Fruit fly (Drosophila melanogaster) whole organism, wandering third instar larva: Measurements from ENCODE around the gene CG15820.

ENCODE experiments used
- Abd-B ChIP-seq: fragments of >200 bp; optimal IDR thresholded peaks from 2 replicates; lab custom pipeline; 2017; ENCODE audit warnings: missing biosample characterization, missing genetic modification characterization
- CG32264 ChIP-seq: fragments of 200-800 bp; sonication (Bioruptor generic); optimal IDR thresholded peaks from 2 replicates; lab custom pipeline; 2016; ENCODE audit warnings: missing biosample characterization, missing genetic modification characterization
- CG9705 ChIP-seq: fragments of 200-800 bp; sonication (Bioruptor generic); optimal IDR thresholded peaks from 2 replicates; lab custom pipeline; 2018; ENCODE audit warnings: missing biosample characterization, mild to moderate bottlenecking, missing genetic modification characterization
- CrebA ChIP-seq: fragments of 200-800 bp; sonication (Bioruptor generic); optimal IDR thresholded peaks from 2 replicates; lab custom pipeline; 2016; ENCODE audit warnings: missing biosample characterization, mild to moderate bottlenecking, missing genetic modification characterization, borderline replicate concordance
- Dfd ChIP-seq: fragments of >200 bp; optimal IDR thresholded peaks from 2 replicates; lab custom pipeline; 2017; ENCODE audit warnings: missing biosample characterization, missing genetic modification characterization
- Dif ChIP-seq: fragments of 200-275, 200-300 bp; sonication (Bioruptor generic); optimal IDR thresholded peaks from 2 replicates; lab custom pipeline; 2018; ENCODE audit warnings: missing biosample characterization, missing genetic modification characterization; ENCODE audit not compliant: partially characterized antibody
- GATAd ChIP-seq: sonication (Bioruptor generic); optimal IDR thresholded peaks from 2 replicates; lab custom pipeline; 2016; ENCODE audit warnings: missing biosample characterization, missing genetic modification characterization
- HLH106 ChIP-seq: fragments of 200-800 bp; optimal IDR thresholded peaks from 3 replicates; lab custom pipeline; 2019; ENCODE audit warnings: missing biosample characterization, mild to moderate bottlenecking, missing genetic modification characterization, moderate library complexity
- Hnf4 ChIP-seq: fragments of 200-800 bp; sonication (Bioruptor generic); optimal IDR thresholded peaks from 2 replicates; lab custom pipeline; 2016; ENCODE audit warnings: missing biosample characterization, mild to moderate bottlenecking, missing genetic modification characterization
- Hr78 ChIP-seq: fragments of >200 bp; optimal IDR thresholded peaks from 2 replicates; lab custom pipeline; 2017; ENCODE audit warnings: missing biosample characterization, missing genetic modification characterization
- Hr83 ChIP-seq: fragments of 200-300 bp; sonication (Bioruptor generic); optimal IDR thresholded peaks from 2 replicates; lab custom pipeline; 2016; ENCODE audit warnings: missing biosample characterization, mild to moderate bottlenecking, missing genetic modification characterization, moderate library complexity; ENCODE audit not compliant: poor library complexity, severe bottlenecking
- Jra ChIP-seq: sonication (Bioruptor generic); optimal IDR thresholded peaks from 2 replicates; lab custom pipeline; 2016; ENCODE audit warnings: missing biosample characterization, missing genetic modification characterization
- Mio ChIP-seq: sonication (Bioruptor generic); optimal IDR thresholded peaks from 2 replicates; lab custom pipeline; 2016; ENCODE audit warnings: missing biosample characterization, missing genetic modification characterization
- Myc ChIP-seq: fragments of >200 bp; optimal IDR thresholded peaks from 2 replicates; lab custom pipeline; 2017
- N ChIP-seq: fragments of >200 bp; optimal IDR thresholded peaks from 2 replicates; lab custom pipeline; 2018; ENCODE audit warnings: missing biosample characterization, missing external identifiers, missing genetic modification characterization
- OdsH ChIP-seq: fragments of 200-800 bp; sonication (Bioruptor generic); optimal IDR thresholded peaks from 2 replicates; lab custom pipeline; 2016; ENCODE audit warnings: missing biosample characterization, mild to moderate bottlenecking, missing genetic modification characterization
- Rel ChIP-seq, 2 experiments: fragments of 200-800 bp; sonication (Bioruptor generic) in 1 of 2; optimal IDR thresholded peaks; 2 replicates in 1 of 2; 3 replicates in 1 of 2; lab custom pipeline; 2016 to 2019; ENCODE audit warnings: mild to moderate bottlenecking in 2 of 2, missing biosample characterization in 2 of 2, missing genetic modification characterization in 2 of 2, moderate library complexity in 1 of 2
- Sp1 ChIP-seq: fragments of 200-800 bp; sonication (Bioruptor generic); optimal IDR thresholded peaks from 3 replicates; lab custom pipeline; 2019; ENCODE audit warnings: missing biosample characterization, mild to moderate bottlenecking, missing genetic modification characterization, moderate library complexity
- Vsx2 ChIP-seq: fragments of 200-300, 225-300 bp; sonication (Bioruptor generic); optimal IDR thresholded peaks from 2 replicates; lab custom pipeline; 2018; ENCODE audit warnings: missing biosample characterization, missing genetic modification characterization; ENCODE audit not compliant: partially characterized antibody
- br ChIP-seq: fragments of 200-800 bp; sonication (Bioruptor generic); optimal IDR thresholded peaks from 2 replicates; lab custom pipeline; 2016; ENCODE audit warnings: missing biosample characterization, missing genetic modification characterization
- brk ChIP-seq: fragments of 200-800 bp; sonication (Bioruptor generic); optimal IDR thresholded peaks from 2 replicates; lab custom pipeline; 2016; ENCODE audit warnings: missing biosample characterization, mild to moderate bottlenecking, missing genetic modification characterization
- dl ChIP-seq, 2 experiments: fragments of 175-275, 200-275 bp in 1 of 2; fragments of 200-275 bp in 1 of 2; sonication (Bioruptor generic); optimal IDR thresholded peaks; lab custom pipeline; 2018; ENCODE audit warnings: mild to moderate bottlenecking in 2 of 2, missing biosample characterization in 2 of 2, missing genetic modification characterization in 2 of 2, moderate library complexity in 2 of 2; ENCODE audit not compliant: partially characterized antibody in 2 of 2, insufficient read depth in 1 of 2
- dmrt93B ChIP-seq: fragments of 200-800 bp; sonication (Bioruptor generic); optimal IDR thresholded peaks from 2 replicates; lab custom pipeline; 2018; ENCODE audit warnings: missing biosample characterization, mild to moderate bottlenecking, missing genetic modification characterization
- dsf ChIP-seq: sonication (Bioruptor generic); optimal IDR thresholded peaks from 2 replicates; lab custom pipeline; 2016; ENCODE audit warnings: missing biosample characterization, missing genetic modification characterization, borderline replicate concordance
- ey ChIP-seq: fragments of 200-800 bp; sonication (Bioruptor generic); optimal IDR thresholded peaks from 2 replicates; lab custom pipeline; 2016; ENCODE audit warnings: missing biosample characterization, missing genetic modification characterization
- foxo ChIP-seq, 2 experiments: fragments of 200-800 bp; sonication (Bioruptor generic); optimal IDR thresholded peaks; 2 replicates in 1 of 2; 3 replicates in 1 of 2; lab custom pipeline; 2016 to 2017; ENCODE audit warnings: missing biosample characterization in 2 of 2, missing genetic modification characterization in 2 of 2
- fru ChIP-seq: fragments of 200-800 bp; sonication (Bioruptor generic); optimal IDR thresholded peaks from 3 replicates; lab custom pipeline; 2016; ENCODE audit warnings: missing biosample characterization, mild to moderate bottlenecking, missing genetic modification characterization
- h ChIP-seq: fragments of 200-800 bp; sonication (Bioruptor generic); optimal IDR thresholded peaks from 3 replicates; lab custom pipeline; 2016; ENCODE audit warnings: missing biosample characterization, mild to moderate bottlenecking, missing genetic modification characterization
- jim ChIP-seq: fragments of 175-275, 200-325 bp; sonication (Bioruptor generic); optimal IDR thresholded peaks from 2 replicates; lab custom pipeline; 2016; ENCODE audit warnings: missing biosample characterization, mild to moderate bottlenecking, missing genetic modification characterization
- lola ChIP-seq: fragments of >200 bp; optimal IDR thresholded peaks from 2 replicates; lab custom pipeline; 2017; ENCODE audit warnings: missing biosample characterization, missing genetic modification characterization
- pan ChIP-seq: fragments of >200 bp; optimal IDR thresholded peaks from 2 replicates; lab custom pipeline; 2017
- psq ChIP-seq: fragments of 200-800 bp; sonication (Bioruptor generic); optimal IDR thresholded peaks from 3 replicates; lab custom pipeline; 2017; ENCODE audit warnings: missing biosample characterization, mild to moderate bottlenecking, missing genetic modification characterization, moderate library complexity
- rgr ChIP-seq: fragments of 200-800 bp; sonication (Bioruptor generic); optimal IDR thresholded peaks from 3 replicates; lab custom pipeline; 2016; ENCODE audit warnings: missing biosample characterization, mild to moderate bottlenecking, missing genetic modification characterization
- sage ChIP-seq: fragments of 200-800 bp; sonication (Bioruptor generic); optimal IDR thresholded peaks from 2 replicates; lab custom pipeline; 2016; ENCODE audit warnings: missing biosample characterization, mild to moderate bottlenecking, missing genetic modification characterization
- sv ChIP-seq: fragments of 200-800 bp; sonication (Bioruptor generic); optimal IDR thresholded peaks from 3 replicates; lab custom pipeline; 2016; ENCODE audit warnings: missing biosample characterization, missing genetic modification characterization
- tai ChIP-seq: sonication (Bioruptor generic); optimal IDR thresholded peaks from 2 replicates; lab custom pipeline; 2016; ENCODE audit warnings: missing biosample characterization, missing genetic modification characterization
- usp ChIP-seq: fragments of >200 bp; optimal IDR thresholded peaks from 2 replicates; lab custom pipeline; 2017; ENCODE audit warnings: missing biosample characterization, missing genetic modification characterization
- woc ChIP-seq: sonication (Bioruptor generic); optimal IDR thresholded peaks from 2 replicates; lab custom pipeline; 2016; ENCODE audit warnings: missing biosample characterization, mild to moderate bottlenecking, missing genetic modification characterization

CG15820 gene

dm6 chr3L:2164031-2164537 is 10.0 kb downstream of the CG15820 start:
- TF ChIP-seq Hr78 (GFP tag; lab: Kevin White, UChicago) (no peak), CG32264 (GFP tag; lab: Kevin White, UChicago) (peak; percentile 89), sage (GFP tag; lab: Kevin White, UChicago) (peak; percentile 83), CrebA (GFP tag; lab: Kevin White, UChicago) (peak; percentile 59), Sp1 (GFP tag; lab: Kevin White, UChicago) (peak; percentile 81), woc (peak; percentile 97), fru (GFP tag; lab: Kevin White, UChicago) (peak; percentile 96), ey (GFP tag; lab: Kevin White, UChicago) (peak; percentile 88), GATAd (GFP tag; lab: Kevin White, UChicago) (no peak), foxo (GFP tag; optimal IDR thresholded peaks at IDR 0.05; lab: Kevin White, UChicago) (peak; percentile 59 to 94), N (GFP tag; lab: Kevin White, UChicago) (no peak), jim (GFP tag; lab: Kevin White, UChicago) (no peak), sv (GFP tag; lab: Kevin White, UChicago) (no peak), h (GFP tag; lab: Kevin White, UChicago) (peak; percentile 96), OdsH (GFP tag; lab: Kevin White, UChicago) (peak; percentile 91), Hr83 (no peak), pan (lab: Kevin White, UChicago) (peak; percentile 60), Hnf4 (GFP tag; lab: Kevin White, UChicago) (peak; percentile 76), dmrt93B (GFP tag; lab: Kevin White, UChicago) (peak; percentile 88), dsf (GFP tag; lab: Kevin White, UChicago) (peak; percentile 17), tai (GFP tag; lab: Kevin White, UChicago) (peak; percentile 67), rgr (GFP tag; lab: Kevin White, UChicago) (peak; percentile 88), Rel (GFP tag; optimal IDR thresholded peaks at IDR 0.05; lab: Kevin White, UChicago) (peak; percentile 11), Rel (tag; optimal IDR thresholded peaks at IDR 0.05; lab: Kevin White, UChicago) (peak; percentile 16), psq (peak; percentile 87), Dif (GFP tag; lab: Kevin White, UChicago) (peak; percentile 37), br (GFP tag; lab: Kevin White, UChicago) (peak; percentile 86), dl (GFP tag; optimal IDR thresholded peaks at IDR 0.05; lab: Kevin White, UChicago; ENCODE audit: insufficient read depth in 1 of 2, partially characterized antibody in 2 of 2) (no peak), Jra (GFP tag; lab: Kevin White, UChicago) (no peak), brk (peak; percentile 65), lola (GFP tag; lab: Kevin White, UChicago) (no peak), Myc (no peak), usp (GFP tag; lab: Kevin White, UChicago) (no peak), Vsx2 (peak; percentile 60), Mio (GFP tag; lab: Kevin White, UChicago) (no peak), Dfd (no peak), HLH106 (peak; percentile 85), Abd-B (GFP tag; lab: Kevin White, UChicago) (no peak), CG9705 (GFP tag; lab: Kevin White, UChicago) (peak; percentile 59)

- TF ChIP-seq brk = no peak
These were observed 10.5 kb downstream of the CG15820 start, which contains the start of gene CG15822 for dm6 chr3L:2163608-2164007. CG15822 (minus strand) TSS chr3L:2163863.

dm6 chr3L:2162623-2163022 is 11.5 kb downstream of the CG15820 start:
- no peak for TF ChIP-seq HLH106
- TF ChIP-seq GATAd (GFP tag; lab: Kevin White, UChicago) = no peak
- TF ChIP-seq Myc = no peak
- no peak for TF ChIP-seq rgr (GFP tag; lab: Kevin White, UChicago)
- TF ChIP-seq br (GFP tag; lab: Kevin White, UChicago) = no peak
- TF ChIP-seq sv (GFP tag; lab: Kevin White, UChicago) = no peak
- no peak for TF ChIP-seq foxo (GFP tag; optimal IDR thresholded peaks at IDR 0.05; lab: Kevin White, UChicago)
- no peak for TF ChIP-seq Sp1 (GFP tag; lab: Kevin White, UChicago)
- TF ChIP-seq N (GFP tag; lab: Kevin White, UChicago) = no peak
- no peak for TF ChIP-seq dsf (GFP tag; lab: Kevin White, UChicago)
- no peak for TF ChIP-seq Abd-B (GFP tag; lab: Kevin White, UChicago)
- no peak for TF ChIP-seq Rel (GFP tag; optimal IDR thresholded peaks at IDR 0.05; lab: Kevin White, UChicago)
- no peak for TF ChIP-seq Rel (tag; optimal IDR thresholded peaks at IDR 0.05; lab: Kevin White, UChicago)
- no peak for TF ChIP-seq Hnf4 (GFP tag; lab: Kevin White, UChicago)
- TF ChIP-seq, all 38 proteins: peak for 0
